Worm (Caenorhabditis elegans): ENCODE results near the gene F19G12.8.
A peak's percentile ranks its signal among the peaks of the same experiment; 100 is the strongest.

Gene F19G12.8

ce11 chrX:1389382-1389983, 27.6 kb upstream of the F19G12.8 start (continued):
- TF ChIP-seq mml-1 (tag; optimal IDR thresholded peaks at IDR 0.05) (no peak), ztf-11 (tag; optimal IDR thresholded peaks at IDR 0.05) (peak; percentile 30), hmg-11 (tag; optimal IDR thresholded peaks at IDR 0.05) (peak; percentile 83), daf-12 (tag; optimal IDR thresholded peaks at IDR 0.05) (peak; percentile 1), snpc-4 (tag; optimal IDR thresholded peaks at IDR 0.05) (peak; percentile 86), nhr-237 (tag; optimal IDR thresholded peaks at IDR 0.05) (peak; percentile 52), ZK546.5 (tag; optimal IDR thresholded peaks at IDR 0.05) (no peak), zag-1 (tag; optimal IDR thresholded peaks at IDR 0.05) (no peak), R02D3.7 (tag; optimal IDR thresholded peaks at IDR 0.05) (peak; percentile 83), ceh-82 (tag; optimal IDR thresholded peaks at IDR 0.05) (peak; percentile 93), nhr-67 (tag; optimal IDR thresholded peaks at IDR 0.05) (no peak), fkh-10 (GFP tag; optimal IDR thresholded peaks at IDR 0.05) (peak; percentile 81), nhr-25 (tag; optimal IDR thresholded peaks at IDR 0.05) (peak; percentile 79), egl-27 (tag; optimal IDR thresholded peaks at IDR 0.05) (peak; percentile 71), egl-5 (tag; optimal IDR thresholded peaks at IDR 0.05) (peak; percentile 46), nhr-77 (tag; optimal IDR thresholded peaks at IDR 0.05) (peak; percentile 92)

DNA sequence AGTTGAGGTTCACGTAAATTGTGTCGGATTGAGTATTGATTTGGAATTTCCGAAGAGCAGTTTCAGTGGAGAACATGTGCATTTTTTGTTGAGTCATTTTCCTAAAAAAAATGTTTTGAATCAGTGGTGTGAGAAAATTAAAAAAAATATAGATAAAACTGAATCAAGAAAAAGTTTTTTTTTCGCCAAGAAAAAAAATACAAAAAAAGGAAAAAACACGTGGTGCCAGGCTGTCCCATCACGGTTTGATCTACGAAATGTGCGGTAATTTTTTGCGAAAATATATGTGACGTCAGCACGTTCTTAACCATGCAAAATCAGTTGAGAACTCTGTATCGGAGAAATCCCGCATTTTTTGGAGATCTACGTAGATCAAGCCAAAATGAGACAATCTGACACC, 23.2 kb upstream of the F19G12.8 start, which contains the start of gene F56C3.9:
Gene F56C3.9 (minus strand): TSS at position 101 of the 400 bp plus-strand sequence.
- TF ChIP-seq aly-2 (tag; optimal IDR thresholded peaks at IDR 0.05) (no peak), elt-2 (tag; optimal IDR thresholded peaks at IDR 0.05) (no peak), mml-1 (tag; optimal IDR thresholded peaks at IDR 0.05) (no peak), nhr-76 (tag; optimal IDR thresholded peaks at IDR 0.05) (no peak), lsy-12 (tag; optimal IDR thresholded peaks at IDR 0.05) (no peak), daf-12 (tag; optimal IDR thresholded peaks at IDR 0.05) (no peak), nhr-237 (tag; optimal IDR thresholded peaks at IDR 0.05) (no peak), nhr-11 (tag; optimal IDR thresholded peaks at IDR 0.05) (no peak), ceh-9 (tag; optimal IDR thresholded peaks at IDR 0.05) (no peak), hmg-11 (tag; optimal IDR thresholded peaks at IDR 0.05) (no peak), nhr-12 (tag; optimal IDR thresholded peaks at IDR 0.05) (no peak), zag-1 (tag; optimal IDR thresholded peaks at IDR 0.05) (no peak), ztf-4 (tag; optimal IDR thresholded peaks at IDR 0.05) (no peak), fos-1 (tag; optimal IDR thresholded peaks at IDR 0.05) (no peak)

- TF ChIP-seq fkh-2 (tag; optimal IDR thresholded peaks at IDR 0.05): no peak
- TF ChIP-seq elt-2 (tag; optimal IDR thresholded peaks at IDR 0.05): peak; percentile 4
Measured at ce11 chrX:1394437-1394836, 22.7 kb upstream of the F19G12.8 start.

DNA sequence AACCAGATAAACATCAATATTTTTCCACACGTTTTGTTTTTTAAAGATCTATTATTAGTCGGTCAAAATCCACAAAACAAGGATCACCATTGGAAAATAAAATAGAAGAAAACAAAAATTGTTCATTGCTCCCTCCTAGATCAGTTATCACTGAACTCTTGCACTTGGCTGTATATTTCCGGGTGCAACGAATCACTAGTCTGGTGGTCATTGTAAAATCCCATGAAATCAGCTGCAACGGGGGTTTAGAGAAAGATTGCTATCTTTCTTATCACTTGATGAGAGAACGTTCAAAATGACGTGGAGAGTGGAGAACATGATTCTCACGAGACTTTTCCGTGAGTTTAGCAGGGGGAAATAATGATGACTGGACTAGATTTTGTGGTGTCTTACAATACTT, 21.3 kb upstream of the F19G12.8 start:
- TF ChIP-seq nhr-237 (tag; optimal IDR thresholded peaks at IDR 0.05) (no peak), hmg-11 (tag; optimal IDR thresholded peaks at IDR 0.05) (no peak), pqm-1 (tag; optimal IDR thresholded peaks at IDR 0.05) (peak; percentile 72), elt-3 (tag; optimal IDR thresholded peaks at IDR 0.05) (peak in 1 of 3 experiments; percentile 27), jun-1 (tag; optimal IDR thresholded peaks at IDR 0.05) (peak; percentile 86), nhr-23 (tag; optimal IDR thresholded peaks at IDR 0.05) (peak; percentile 18), eor-1 (tag; optimal IDR thresholded peaks at IDR 0.05) (no peak), unc-62 (GFP tag; optimal IDR thresholded peaks at IDR 0.05) (no peak), nhr-43 (tag; optimal IDR thresholded peaks at IDR 0.05; ENCODE audit: poor library complexity, severe bottlenecking) (peak; percentile 74), nfya-1 (tag; optimal IDR thresholded peaks at IDR 0.05; ENCODE audit: insufficient read depth) (peak; percentile 14), nhr-76 (tag; optimal IDR thresholded peaks at IDR 0.05) (no peak), egl-5 (tag; optimal IDR thresholded peaks at IDR 0.05) (peak; percentile 65), egl-27 (tag; optimal IDR thresholded peaks at IDR 0.05) (peak; percentile 32), elt-2 (tag; optimal IDR thresholded peaks at IDR 0.05) (no peak), ceh-28 (tag; optimal IDR thresholded peaks at IDR 0.05) (no peak), snpc-4 (tag; optimal IDR thresholded peaks at IDR 0.05) (no peak)
